Worm (Caenorhabditis elegans): ENCODE results near the gene Y25C1A.7.

The Y25C1A.7 gene

ce11 chrII:3076915-3077314 is 6.1 kb upstream of the Y25C1A.7 start, which contains the start of gene Y25C1A.8 (continued):
- TF ChIP-seq T26A8.4 (GFP tag; IDR thresholded peaks at IDR 0.05) (peak; percentile 95), nhr-11 (tag; optimal IDR thresholded peaks at IDR 0.05) (peak; percentile 80), lin-29 (GFP tag; IDR thresholded peaks at IDR 0.05) (peak; percentile 80), hif-1 (tag; optimal IDR thresholded peaks at IDR 0.05) (peak in 1 of 2 experiments; percentile 79), zfp-2 (tag; optimal IDR thresholded peaks at IDR 0.05) (peak; percentile 47), ceh-28 (tag; optimal IDR thresholded peaks at IDR 0.05) (no peak), lim-7 (GFP tag; IDR thresholded peaks at IDR 0.05) (0 out of 2 replicates have a peak, but pooled peaks have one; percentile 46), nhr-77 (tag; optimal IDR thresholded peaks at IDR 0.05) (peak; percentile 63)

- TF ChIP-seq nhr-102 (tag; optimal IDR thresholded peaks at IDR 0.05) (no peak), ceh-28 (tag; optimal IDR thresholded peaks at IDR 0.05) (peak; percentile 95)
Measured at ce11 chrII:3070182-3070581, 680 bp downstream of the Y25C1A.7 start.

- TF ChIP-seq ceh-20 (GFP tag; IDR thresholded peaks at IDR 0.05) (no peak), dve-1 (tag; optimal IDR thresholded peaks at IDR 0.05; ENCODE audit: insufficient read depth) (no peak), ctbp-1 (GFP tag; IDR thresholded peaks at IDR 0.05) (no peak), vab-7 (GFP tag; IDR thresholded peaks at IDR 0.05) (no peak), aly-2 (tag; optimal IDR thresholded peaks at IDR 0.05) (no peak), aha-1 (tag) (peak; percentile 61), lin-29 (GFP tag; IDR thresholded peaks at IDR 0.05) (no peak), ceh-28 (tag; optimal IDR thresholded peaks at IDR 0.05) (peak; percentile 55)
Measured at ce11 chrII:3068646-3069045, 2.2 kb downstream of the Y25C1A.7 start.

ce11 chrII:3067896-3068295 is 3.0 kb downstream of the Y25C1A.7 start:
- TF ChIP-seq nhr-11 (tag; optimal IDR thresholded peaks at IDR 0.05) (no peak), aha-1 (tag) (peak; percentile 86)

- TF ChIP-seq ceh-28 (tag; optimal IDR thresholded peaks at IDR 0.05) (peak; percentile 96), nhr-42 (GFP tag; IDR thresholded peaks at IDR 0.05) (no peak)
Measured at ce11 chrII:3067447-3067846, 3.4 kb downstream of the Y25C1A.7 start.

ce11 chrII:3066401-3066800 is 4.5 kb downstream of the Y25C1A.7 start:
- TF ChIP-seq skn-1 (tag; optimal IDR thresholded peaks at IDR 0.05) (no peak), nhr-10 (tag; optimal IDR thresholded peaks at IDR 0.05) (no peak), attf-4 (tag; optimal IDR thresholded peaks at IDR 0.05) (no peak), ceh-28 (tag; optimal IDR thresholded peaks at IDR 0.05) (peak; percentile 81), rbr-2 (tag; optimal IDR thresholded peaks at IDR 0.05) (no peak), nhr-77 (tag; optimal IDR thresholded peaks at IDR 0.05) (no peak), lin-1 (GFP tag; IDR thresholded peaks at IDR 0.05) (no peak), daf-12 (tag; optimal IDR thresholded peaks at IDR 0.05) (no peak)

ce11 chrII:3065086-3065485 is 5.8 kb downstream of the Y25C1A.7 start:
- TF ChIP-seq ceh-28 (tag; optimal IDR thresholded peaks at IDR 0.05): peak; percentile 12
- TF ChIP-seq nhr-41 (GFP tag; IDR thresholded peaks at IDR 0.05): no peak
- no peak for TF ChIP-seq nhr-76 (tag; optimal IDR thresholded peaks at IDR 0.05)
- TF ChIP-seq daf-16 (GFP tag; optimal IDR thresholded peaks at IDR 0.05): no peak
- TF ChIP-seq daf-16 (tag; optimal IDR thresholded peaks at IDR 0.05): no peak

ce11 chrII:3064631-3065030 is 6.2 kb downstream of the Y25C1A.7 start:
- TF ChIP-seq ceh-28 (tag; optimal IDR thresholded peaks at IDR 0.05) (peak; percentile 70), lim-7 (GFP tag; IDR thresholded peaks at IDR 0.05) (no peak)

ce11 chrII:3063984-3064383 is 6.9 kb downstream of the Y25C1A.7 start:
- peak; percentile 77 for TF ChIP-seq ceh-28 (tag; optimal IDR thresholded peaks at IDR 0.05)
- TF ChIP-seq nhr-102 (tag; optimal IDR thresholded peaks at IDR 0.05): no peak
